Fruit fly (Drosophila melanogaster): ENCODE data around the gene Sirt7.

Gene Sirt7

DNA sequence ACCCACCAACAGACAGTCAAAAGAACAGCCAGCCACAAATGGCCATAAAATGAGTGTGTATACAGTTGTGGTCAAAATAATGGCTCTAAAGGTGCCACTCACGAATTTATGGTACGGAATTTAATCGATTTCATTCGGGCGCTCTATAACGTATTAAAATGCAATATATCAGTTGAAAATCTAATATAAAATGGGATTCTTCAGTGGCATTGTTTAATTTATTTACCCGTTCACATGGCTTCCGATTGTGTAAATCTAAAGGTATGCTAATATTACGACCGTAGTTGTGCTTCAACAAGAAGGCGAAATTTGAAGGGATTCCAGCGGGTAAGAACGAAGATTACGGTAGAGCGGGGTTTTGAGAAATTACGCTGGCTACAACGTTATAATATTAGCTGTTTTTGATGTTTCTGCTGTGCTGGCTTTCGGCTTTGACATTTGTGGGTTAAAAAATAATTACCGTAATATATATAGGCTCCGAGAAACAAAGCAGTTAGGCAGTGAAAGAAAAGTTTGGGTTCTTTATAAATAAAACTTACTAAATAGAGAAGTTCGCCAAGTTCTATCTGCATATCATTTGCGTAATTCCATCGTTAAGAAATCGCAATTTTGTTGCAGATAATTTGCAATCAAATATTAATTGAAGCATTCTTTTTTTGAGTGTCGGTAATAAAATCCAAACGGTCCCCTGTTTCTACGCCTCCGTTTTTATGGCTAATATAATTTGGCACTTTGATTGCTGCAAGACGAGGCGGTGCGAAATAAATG, 20.1 kb downstream of the Sirt7 start (continued):
- TF ChIP-seq lmd (GFP tag; IDR thresholded peaks at IDR 0.05), result no peak
- TF ChIP-seq Oaz (GFP tag; IDR thresholded peaks at IDR 0.05), result no peak
- no peak for TF ChIP-seq CrebB (tag; optimal IDR thresholded peaks at IDR 0.05)
- no peak for TF ChIP-seq oc (tag; optimal IDR thresholded peaks at IDR 0.05)
- peak; percentile 10 for TF ChIP-seq NfI (GFP tag; optimal IDR thresholded peaks at IDR 0.05)
- TF ChIP-seq tio (GFP tag; optimal IDR thresholded peaks at IDR 0.05), result no peak
- no peak for TF ChIP-seq CG33557 (GFP tag; optimal IDR thresholded peaks at IDR 0.05)
- no peak for TF ChIP-seq Doc3 (GFP tag; IDR thresholded peaks at IDR 0.05; ENCODE audit: partially characterized antibody)
- no peak for TF ChIP-seq CG10431 (GFP tag; optimal IDR thresholded peaks at IDR 0.05)
- no peak for TF ChIP-seq zfh2 (GFP tag; optimal IDR thresholded peaks at IDR 0.05)
- no peak for TF ChIP-seq CG14667 (GFP tag; IDR thresholded peaks at IDR 0.05)
- peak; percentile 10 for TF ChIP-seq pros (GFP tag; optimal IDR thresholded peaks at IDR 0.05)
- peak; percentile 14 for TF ChIP-seq CG10267 (tag; optimal IDR thresholded peaks at IDR 0.05)
- no peak for TF ChIP-seq CG4617 (GFP tag; optimal IDR thresholded peaks at IDR 0.05; ENCODE audit: borderline replicate concordance)
- peak; percentile 29 for TF ChIP-seq CG10147 (GFP tag; optimal IDR thresholded peaks at IDR 0.05)
- no peak for TF ChIP-seq fru (optimal IDR thresholded peaks at IDR 0.05)
- peak; percentile 28 for TF ChIP-seq run (tag; optimal IDR thresholded peaks at IDR 0.05)

dm6 chr3R:29076609-29077008, 20.9 kb downstream of the Sirt7 start:
- TF ChIP-seq CG17912 (GFP tag; optimal IDR thresholded peaks at IDR 0.05) (no peak), CG4730 (GFP tag; IDR thresholded peaks at IDR 0.05) (no peak), CG6813 (GFP tag; optimal IDR thresholded peaks at IDR 0.05) (no peak), Taf1 (GFP tag; IDR thresholded peaks at IDR 0.05) (no peak), Optix (GFP tag; IDR thresholded peaks at IDR 0.05) (no peak), Ravus (GFP tag; IDR thresholded peaks at IDR 0.05) (no peak), unpg (GFP tag; optimal IDR thresholded peaks at IDR 0.05) (no peak), CG8290 (GFP tag; optimal IDR thresholded peaks at IDR 0.05) (no peak), CG8290 (tag; optimal IDR thresholded peaks at IDR 0.05) (no peak), pho (GFP tag; optimal IDR thresholded peaks at IDR 0.05) (no peak), CG5180 (GFP tag; optimal IDR thresholded peaks at IDR 0.05) (no peak)

dm6 chr3R:29077572-29077971, 21.8 kb downstream of the Sirt7 start:
- TF ChIP-seq seq (GFP tag; IDR thresholded peaks at IDR 0.05), result peak; percentile 52
- TF ChIP-seq Hmr (GFP tag; optimal IDR thresholded peaks at IDR 0.05), result peak; percentile 34
- no peak for TF ChIP-seq ERR (GFP tag; optimal IDR thresholded peaks at IDR 0.05)
- peak; percentile 6 for TF ChIP-seq CG17385 (GFP tag; optimal IDR thresholded peaks at IDR 0.05)
- peak; percentile 31 for TF ChIP-seq sd (tag; optimal IDR thresholded peaks at IDR 0.05)
- TF ChIP-seq Meics (GFP tag; optimal IDR thresholded peaks at IDR 0.05), result peak; percentile 26
- TF ChIP-seq dmrt99B (tag; optimal IDR thresholded peaks at IDR 0.05), result no peak
- no peak for TF ChIP-seq Atf-2 (GFP tag; optimal IDR thresholded peaks at IDR 0.05)
- TF ChIP-seq Abd-B (GFP tag; optimal IDR thresholded peaks at IDR 0.05), result no peak
- TF ChIP-seq CG1603 (tag; optimal IDR thresholded peaks at IDR 0.05), result peak; percentile 1
- TF ChIP-seq CG17359 (tag; optimal IDR thresholded peaks at IDR 0.05), result peak; percentile 15
- no peak for TF ChIP-seq CG15696 (tag; optimal IDR thresholded peaks at IDR 0.05)
- TF ChIP-seq ATbp (GFP tag; optimal IDR thresholded peaks at IDR 0.05), result peak; percentile 36
- peak; percentile 34 for TF ChIP-seq CG12769 (tag; optimal IDR thresholded peaks at IDR 0.05)
- TF ChIP-seq cg (GFP tag; optimal IDR thresholded peaks at IDR 0.05), result no peak
- TF ChIP-seq CG11093 (GFP tag; IDR thresholded peaks at IDR 0.05), result no peak
- no peak for TF ChIP-seq lbe (GFP tag; optimal IDR thresholded peaks at IDR 0.05)
- peak; percentile 12 for TF ChIP-seq CG15479 (GFP tag; optimal IDR thresholded peaks at IDR 0.05)
- TF ChIP-seq Asciz (GFP tag; optimal IDR thresholded peaks at IDR 0.05), result peak; percentile 13
- peak; percentile 35 for TF ChIP-seq CG18476 (GFP tag; optimal IDR thresholded peaks at IDR 0.05)
- 0 out of 2 replicates have a peak, but pooled peaks have one; percentile 27 for TF ChIP-seq sob (GFP tag; IDR thresholded peaks at IDR 0.05)

Data from whole organism, embryonic.